Fruit fly (Drosophila melanogaster) whole organism, embryonic: ENCODE results near the gene Chd64.
A peak's percentile ranks its signal among the peaks of the same experiment; 100 is the strongest.

Experiments
- Bgb ChIP-seq: fragments of 200-800 bp; sonication (Bioruptor generic); IDR thresholded peaks from 2 replicates; pipeline ENCODE4 v1.3.6; 2022; ENCODE audit warnings: missing biosample characterization, missing genetic modification characterization; ENCODE audit not compliant: partially characterized antibody
- CG11093 ChIP-seq: fragments of 200-800 bp; sonication (Bioruptor generic); IDR thresholded peaks from 3 replicates; pipeline ENCODE4 v1.3.6; 2022; ENCODE audit warnings: missing biosample characterization, missing genetic modification characterization
- CG12391 ChIP-seq: fragments of 200-800 bp; sonication (Bioruptor generic); optimal IDR thresholded peaks from 3 replicates; lab custom pipeline; 2018; ENCODE audit warnings: missing biosample characterization, mild to moderate bottlenecking, missing genetic modification characterization, moderate library complexity
- CG13287 ChIP-seq: fragments of 200-800 bp; sonication (Bioruptor generic); IDR thresholded peaks from 2 replicates; pipeline ENCODE4 v1.3.6; 2022; ENCODE audit warnings: missing biosample characterization, missing genetic modification characterization; ENCODE audit not compliant: partially characterized antibody
- CG15073 ChIP-seq: fragments of 200-800 bp; sonication (Bioruptor generic); optimal IDR thresholded peaks from 2 replicates; lab custom pipeline; 2016; ENCODE audit warnings: missing biosample characterization, missing genetic modification characterization
- CG15514 ChIP-seq: fragments of 200-800 bp; sonication (Bioruptor generic); optimal IDR thresholded peaks from 3 replicates; lab custom pipeline; 2017; ENCODE audit warnings: missing biosample characterization, missing genetic modification characterization, mild to moderate bottlenecking, moderate library complexity, missing genetic modification reagents
- CG15601 ChIP-seq: fragments of 200-800 bp; sonication (Bioruptor generic); optimal IDR thresholded peaks from 3 replicates; lab custom pipeline; 2019; ENCODE audit warnings: missing biosample characterization, mild to moderate bottlenecking, missing genetic modification characterization, moderate library complexity
- CG17359 ChIP-seq: fragments of 200-800 bp; sonication (Bioruptor generic); optimal IDR thresholded peaks from 3 replicates; lab custom pipeline; 2018; ENCODE audit warnings: missing biosample characterization, mild to moderate bottlenecking, missing genetic modification characterization, moderate library complexity
- CG17912 ChIP-seq: fragments of 200-800 bp; sonication (Bioruptor generic); optimal IDR thresholded peaks from 2 replicates; lab custom pipeline; 2018; ENCODE audit warnings: missing biosample characterization, mild to moderate bottlenecking, missing genetic modification characterization
- CG1792 ChIP-seq: fragments of 200-800 bp; sonication (Bioruptor generic); optimal IDR thresholded peaks from 2 replicates; lab custom pipeline; 2016; ENCODE audit warnings: missing biosample characterization, missing genetic modification characterization
- CG2199 ChIP-seq: fragments of 200-800 bp; sonication (Bioruptor generic); IDR thresholded peaks from 3 replicates; pipeline ENCODE4 v1.3.6; 2022; ENCODE audit warnings: missing biosample characterization, missing genetic modification characterization
- CG31365 ChIP-seq: fragments of 200-800 bp; sonication (Bioruptor generic); optimal IDR thresholded peaks from 2 replicates; lab custom pipeline; 2018; ENCODE audit warnings: missing biosample characterization, mild to moderate bottlenecking, missing genetic modification characterization
- CG42726 ChIP-seq: fragments of 200-800 bp; sonication (Bioruptor generic); IDR thresholded peaks from 2 replicates; pipeline ENCODE4 v1.3.6; 2022; ENCODE audit warnings: missing biosample characterization, missing genetic modification characterization; ENCODE audit not compliant: partially characterized antibody
- CG4360 ChIP-seq: fragments of 200-800 bp; sonication (Bioruptor generic); IDR thresholded peaks from 2 replicates; pipeline ENCODE4 v1.3.6; 2022; ENCODE audit warnings: missing biosample characterization, missing genetic modification characterization
- CG8290 ChIP-seq, 3 experiments: fragments of 200-800 bp; sonication (Bioruptor generic); optimal IDR thresholded peaks; 2 replicates each; lab custom pipeline; 2016 to 2019; ENCODE audit warnings: missing biosample characterization in 3 of 3, missing genetic modification characterization in 3 of 3, mild to moderate bottlenecking in 2 of 3, moderate library complexity in 1 of 3
- CoRest ChIP-seq: fragments of 200-800 bp; sonication (Bioruptor generic); optimal IDR thresholded peaks from 3 replicates; lab custom pipeline; 2018; ENCODE audit warnings: missing biosample characterization, mild to moderate bottlenecking, missing genetic modification characterization, moderate library complexity
- Dp ChIP-seq: fragments of 200-800 bp; sonication (Bioruptor generic); optimal IDR thresholded peaks from 2 replicates; lab custom pipeline; 2018; ENCODE audit warnings: missing biosample characterization, mild to moderate bottlenecking, missing genetic modification characterization, moderate library complexity
- E2f2 ChIP-seq: fragments of 200-800 bp; sonication (Bioruptor generic); IDR thresholded peaks from 2 replicates; pipeline ENCODE4 v1.3.6; 2022; ENCODE audit warnings: missing biosample characterization, missing genetic modification characterization
- Eip74EF ChIP-seq, 2 experiments: fragments of 200-800 bp in 1 of 2; fragments of >200 bp in 1 of 2; sonication (Bioruptor generic) in 1 of 2; optimal IDR thresholded peaks; 2 replicates each; lab custom pipeline; 2017 to 2019; ENCODE audit warnings: missing biosample characterization in 2 of 2, missing genetic modification characterization in 2 of 2, mild to moderate bottlenecking in 1 of 2, moderate library complexity in 1 of 2
- Ets97D ChIP-seq: fragments of 200-800 bp; sonication (Bioruptor generic); optimal IDR thresholded peaks from 3 replicates; lab custom pipeline; 2016; ENCODE audit warnings: missing biosample characterization, missing genetic modification characterization
- HmgD ChIP-seq: fragments of 200-800 bp; sonication (Bioruptor generic); optimal IDR thresholded peaks from 3 replicates; lab custom pipeline; 2016; ENCODE audit warnings: missing biosample characterization, missing genetic modification characterization
- Hr78 ChIP-seq, 2 experiments: fragments of 200-800 bp in 1 of 2; fragments of >200 bp in 1 of 2; sonication (Bioruptor generic) in 1 of 2; optimal IDR thresholded peaks; 2 replicates each; lab custom pipeline; 2017 to 2019; ENCODE audit warnings: missing biosample characterization in 2 of 2, missing genetic modification characterization in 2 of 2, mild to moderate bottlenecking in 1 of 2, moderate library complexity in 1 of 2
- Jarid2 ChIP-seq: fragments of 200-800 bp; sonication (Bioruptor generic); optimal IDR thresholded peaks from 3 replicates; lab custom pipeline; 2017; ENCODE audit warnings: mild to moderate bottlenecking, missing biosample characterization, missing genetic modification reagents, missing genetic modification characterization
- Lhr ChIP-seq: fragments of 200-800 bp; sonication (Bioruptor generic); optimal IDR thresholded peaks from 3 replicates; lab custom pipeline; 2017; ENCODE audit warnings: mild to moderate bottlenecking, missing biosample characterization, missing genetic modification reagents, missing genetic modification characterization
- Med ChIP-seq: fragments of 200-800 bp; sonication (Bioruptor generic); peaks from one replicate; lab custom pipeline; 2016; ENCODE audit warnings: missing biosample characterization, missing genetic modification characterization, mild to moderate bottlenecking, inconsistent platforms, moderate library complexity
- Myb ChIP-seq: fragments of 200-800 bp; sonication (Bioruptor generic); optimal IDR thresholded peaks from 2 replicates; lab custom pipeline; 2016; ENCODE audit warnings: missing biosample characterization, missing genetic modification characterization
- Neu2 ChIP-seq: fragments of 200-800 bp; sonication (Bioruptor generic); optimal IDR thresholded peaks from 3 replicates; lab custom pipeline; 2016; ENCODE audit warnings: missing biosample characterization, missing genetic modification characterization, borderline replicate concordance
- Opbp ChIP-seq: fragments of 200-800 bp; sonication (Bioruptor generic); IDR thresholded peaks from 3 replicates; pipeline ENCODE4 v1.3.6; 2022; ENCODE audit warnings: missing biosample characterization, missing genetic modification characterization; ENCODE audit not compliant: partially characterized antibody
- Pdp1 ChIP-seq, 2 experiments: fragments of 200-800 bp; sonication (Bioruptor generic); optimal IDR thresholded peaks; 3 replicates each; lab custom pipeline; 2016; ENCODE audit warnings: missing biosample characterization in 2 of 2, missing genetic modification characterization in 2 of 2, mild to moderate bottlenecking in 1 of 2, moderate library complexity in 1 of 2
- Rfx ChIP-seq: fragments of 200-800 bp; sonication (Bioruptor generic); IDR thresholded peaks from 2 replicates; pipeline ENCODE4 v1.3.6; 2022; ENCODE audit warnings: missing biosample characterization, missing genetic modification characterization
- Stat92E ChIP-seq, 3 experiments: fragments of >200 bp in 2 of 3; fragments of 200-800 bp in 1 of 3; sonication (Bioruptor generic) in 1 of 3; optimal IDR thresholded peaks; 2 replicates each; lab custom pipeline; 2017 to 2019; ENCODE audit warnings: missing biosample characterization in 3 of 3, missing genetic modification characterization in 3 of 3, mild to moderate bottlenecking in 1 of 3, moderate library complexity in 1 of 3
- chinmo ChIP-seq: fragments of 200-800 bp; sonication (Bioruptor generic); IDR thresholded peaks from 4 replicates; pipeline ENCODE4 v1.3.6; 2022; ENCODE audit warnings: missing biosample characterization, missing genetic modification characterization; ENCODE audit not compliant: partially characterized antibody
- crol ChIP-seq: fragments of 200-800 bp; sonication (Bioruptor generic); IDR thresholded peaks from 2 replicates; pipeline ENCODE4 v1.3.6; 2022; ENCODE audit warnings: missing biosample characterization, missing genetic modification characterization
- grau ChIP-seq: fragments of 200-800 bp; optimal IDR thresholded peaks from 3 replicates; lab custom pipeline; 2019; ENCODE audit warnings: missing biosample characterization, mild to moderate bottlenecking, missing genetic modification characterization, moderate library complexity
- grn ChIP-seq: fragments of 200-800 bp; sonication (Bioruptor generic); optimal IDR thresholded peaks from 3 replicates; lab custom pipeline; 2017; ENCODE audit warnings: missing biosample characterization, missing genetic modification characterization
- kni ChIP-seq: fragments of 200-800 bp; sonication (Bioruptor generic); optimal IDR thresholded peaks from 3 replicates; lab custom pipeline; 2017; ENCODE audit warnings: mild to moderate bottlenecking, missing biosample characterization, missing genetic modification reagents, missing genetic modification characterization
- lola ChIP-seq, 3 experiments: fragments of >200 bp in 2 of 3; fragments of 200-800 bp in 1 of 3; sonication (Bioruptor generic) in 1 of 3; optimal IDR thresholded peaks; 2 replicates each; lab custom pipeline; 2017 to 2019; ENCODE audit warnings: missing biosample characterization in 3 of 3, missing genetic modification characterization in 3 of 3, mild to moderate bottlenecking in 1 of 3, moderate library complexity in 1 of 3
- nmo ChIP-seq: fragments of 200-800 bp; sonication (Bioruptor generic); optimal IDR thresholded peaks from 2 replicates; lab custom pipeline; 2018; ENCODE audit warnings: missing biosample characterization, mild to moderate bottlenecking, missing genetic modification characterization, moderate library complexity
- sd ChIP-seq: fragments of 200-800 bp; sonication (Bioruptor generic); optimal IDR thresholded peaks from 3 replicates; lab custom pipeline; 2018; ENCODE audit warnings: missing biosample characterization, mild to moderate bottlenecking, missing genetic modification characterization, moderate library complexity
- sob ChIP-seq: fragments of 200-800 bp; sonication (Bioruptor generic); IDR thresholded peaks from 2 replicates; pipeline ENCODE4 v1.3.6; 2022; ENCODE audit warnings: missing biosample characterization, missing genetic modification characterization
- ssp ChIP-seq: fragments of 200-800 bp; sonication (Bioruptor generic); IDR thresholded peaks from 2 replicates; pipeline ENCODE4 v1.3.6; 2022; ENCODE audit warnings: missing biosample characterization, missing genetic modification characterization
- stwl ChIP-seq: fragments of 200-800 bp; sonication (Bioruptor generic); optimal IDR thresholded peaks from 3 replicates; lab custom pipeline; 2018; ENCODE audit warnings: missing biosample characterization, mild to moderate bottlenecking, missing genetic modification characterization, moderate library complexity
- tap ChIP-seq: fragments of 200-800 bp; optimal IDR thresholded peaks from 3 replicates; lab custom pipeline; 2019; ENCODE audit warnings: missing biosample characterization, mild to moderate bottlenecking, missing genetic modification characterization, moderate library complexity
- trh ChIP-seq: fragments of 200-800 bp; sonication (Bioruptor generic); optimal IDR thresholded peaks from 2 replicates; lab custom pipeline; 2016; ENCODE audit warnings: missing biosample characterization, missing genetic modification characterization
- twi ChIP-seq: fragments of 200-800 bp; optimal IDR thresholded peaks from 2 replicates; lab custom pipeline; 2019; ENCODE audit warnings: missing biosample characterization, mild to moderate bottlenecking, missing genetic modification characterization, moderate library complexity
- vvl ChIP-seq: fragments of 200-800 bp; sonication (Bioruptor generic); IDR thresholded peaks from 2 replicates; pipeline ENCODE4 v1.3.6; 2022; ENCODE audit warnings: missing biosample characterization, missing genetic modification characterization

Gene Chd64

dm6 chr3L:4092705-4093257 lies 29.4 kb downstream of the Chd64 start, which contains the start of gene CG14990:
CG14990 (plus strand) TSS chr3L:4093207.
- TF ChIP-seq CG15514: peak; percentile 12
- TF ChIP-seq CG15073 (GFP tag; lab: Kevin White, UChicago): no peak
- peak; percentile 90 for TF ChIP-seq CG2199 (GFP tag; lab: Robert Waterston, UW)
- no peak for TF ChIP-seq CG11093 (GFP tag; lab: Robert Waterston, UW)
- peak; percentile 23 for TF ChIP-seq CG15601 (tag; lab: Kevin White, UChicago)
- peak; percentile 66; the same call in 1 of the 2 replicates for TF ChIP-seq sob (GFP tag; lab: Robert Waterston, UW)
- peak; percentile 40 for TF ChIP-seq Jarid2 (GFP tag; lab: Kevin White, UChicago)
- TF ChIP-seq Med: peak; percentile 75
- 0 out of 2 replicates have a peak, but pooled peaks have one; percentile 50 for TF ChIP-seq Rfx
- peak; percentile 66; the same call in 1 of the 2 replicates for TF ChIP-seq vvl (GFP tag; lab: Robert Waterston, UW)
- peak; percentile 99 for TF ChIP-seq CG31365 (tag; lab: Kevin White, UChicago)
- TF ChIP-seq E2f2 (GFP tag; lab: Robert Waterston, UW): peak; percentile 99
- peak in 1 of 2 experiments; percentile 40 for TF ChIP-seq Hr78 (GFP tag; optimal IDR thresholded peaks at IDR 0.05; lab: Kevin White, UChicago)
- TF ChIP-seq grn (GFP tag; lab: Kevin White, UChicago): peak; percentile 28
- TF ChIP-seq Ets97D (GFP tag; lab: Kevin White, UChicago): peak; percentile 38
- no peak for TF ChIP-seq kni (GFP tag; lab: Kevin White, UChicago)
- TF ChIP-seq HmgD (GFP tag; lab: Kevin White, UChicago): peak; percentile 2
- TF ChIP-seq CG17912 (GFP tag; lab: Kevin White, UChicago): peak; percentile 4
- peak; percentile 38 for TF ChIP-seq CoRest
- TF ChIP-seq chinmo: peak; percentile 74; the same call in 1 of the 4 replicates
- TF ChIP-seq tap (tag; lab: Kevin White, UChicago): peak; percentile 3
- TF ChIP-seq CG13287 (GFP tag; lab: Robert Waterston, UW): peak; percentile 39; the same call in 1 of the 2 replicates
- TF ChIP-seq Opbp (GFP tag; lab: Robert Waterston, UW): peak; percentile 56; the same call in 2 of the 3 replicates
- peak; percentile 11 for TF ChIP-seq grau (tag; lab: Kevin White, UChicago)
- TF ChIP-seq Eip74EF (GFP tag; optimal IDR thresholded peaks at IDR 0.05; lab: Kevin White, UChicago): peak in 1 of 2 experiments; percentile 96
- TF ChIP-seq Stat92E (GFP tag; optimal IDR thresholded peaks at IDR 0.05; lab: Kevin White, UChicago): peak in 1 of 3 experiments; percentile 53
- peak; percentile 95 for TF ChIP-seq Myb (GFP tag; lab: Kevin White, UChicago)
- peak; percentile 69 for TF ChIP-seq Bgb (GFP tag; lab: Robert Waterston, UW)
- TF ChIP-seq Dp (GFP tag; lab: Kevin White, UChicago): peak; percentile 99
- TF ChIP-seq twi (tag; lab: Kevin White, UChicago): no peak
- TF ChIP-seq CG8290 (GFP tag; optimal IDR thresholded peaks at IDR 0.05; lab: Kevin White, UChicago): peak; percentile 46
- peak in 1 of 2 experiments; percentile 56 for TF ChIP-seq CG8290 (tag; optimal IDR thresholded peaks at IDR 0.05; lab: Kevin White, UChicago)
- TF ChIP-seq lola (GFP tag; optimal IDR thresholded peaks at IDR 0.05; lab: Kevin White, UChicago): peak in 1 of 3 experiments; percentile 5
- no peak for TF ChIP-seq CG17359 (tag; lab: Kevin White, UChicago)
- peak; percentile 90 for TF ChIP-seq stwl (tag; lab: Kevin White, UChicago)
- peak; percentile 65 for TF ChIP-seq sd (tag; lab: Kevin White, UChicago)
- TF ChIP-seq trh: no peak
- TF ChIP-seq CG12391 (tag; lab: Kevin White, UChicago): peak; percentile 10
- TF ChIP-seq Neu2 (GFP tag; lab: Kevin White, UChicago): no peak
- no peak for TF ChIP-seq Pdp1 (GFP tag; optimal IDR thresholded peaks at IDR 0.05; lab: Kevin White, UChicago)
- no peak for TF ChIP-seq CG1792 (GFP tag; lab: Kevin White, UChicago)
- peak; percentile 66; the same call in 1 of the 2 replicates for TF ChIP-seq CG42726 (GFP tag; lab: Robert Waterston, UW)
- TF ChIP-seq Lhr (GFP tag; lab: Kevin White, UChicago): peak; percentile 26
- no peak for TF ChIP-seq crol (GFP tag; lab: Robert Waterston, UW)
- peak; percentile 38 for TF ChIP-seq nmo (GFP tag; lab: Kevin White, UChicago)
- peak; percentile 37; the same call in 1 of the 2 replicates for TF ChIP-seq CG4360 (GFP tag; lab: Robert Waterston, UW)
- no peak for TF ChIP-seq ssp (GFP tag; lab: Robert Waterston, UW)
